Fruit fly (Drosophila melanogaster) whole organism, pupa: ENCODE data around the gene Glut1.
A peak's percentile ranks its signal among the peaks of the same experiment; 100 is the strongest.

Experiments used
- CG10348 ChIP-seq: fragments of 200-800 bp; sonication (Bioruptor generic); IDR thresholded peaks from 2 replicates; pipeline ENCODE4 v1.3.6; 2022; ENCODE audit warnings: missing biosample characterization, missing genetic modification characterization
- CG12605 ChIP-seq: fragments of 200-800 bp; sonication (Bioruptor generic); IDR thresholded peaks from 2 replicates; pipeline ENCODE4 v1.3.6; 2022; ENCODE audit warnings: missing biosample characterization, missing genetic modification characterization
- CG13204 ChIP-seq: fragments of 200-800 bp; sonication (Bioruptor generic); optimal IDR thresholded peaks from 2 replicates; lab custom pipeline; 2018; ENCODE audit warnings: missing biosample characterization, mild to moderate bottlenecking, missing genetic modification characterization, moderate library complexity
- CG14655 ChIP-seq: fragments of 200-800 bp; sonication (Bioruptor generic); optimal IDR thresholded peaks from 3 replicates; lab custom pipeline; 2017; ENCODE audit warnings: mild to moderate bottlenecking, missing biosample characterization, missing genetic modification reagents, missing genetic modification characterization
- CG15710 ChIP-seq: fragments of 200-800 bp; sonication (Bioruptor generic); optimal IDR thresholded peaks from 2 replicates; lab custom pipeline; 2018; ENCODE audit warnings: missing biosample characterization, mild to moderate bottlenecking, missing genetic modification characterization, moderate library complexity
- CG17806 ChIP-seq: fragments of 200-800 bp; sonication (Bioruptor generic); optimal IDR thresholded peaks from 2 replicates; lab custom pipeline; 2018; ENCODE audit warnings: missing biosample characterization, mild to moderate bottlenecking, missing genetic modification characterization, moderate library complexity
- CG32121 ChIP-seq: fragments of 200-800 bp; sonication (Bioruptor generic); IDR thresholded peaks from 2 replicates; pipeline ENCODE4 v1.3.6; 2022; ENCODE audit warnings: missing biosample characterization, missing genetic modification characterization
- CG34367 ChIP-seq: fragments of 200-800 bp; sonication (Bioruptor generic); optimal IDR thresholded peaks from 2 replicates; lab custom pipeline; 2018; ENCODE audit warnings: missing biosample characterization, mild to moderate bottlenecking, missing genetic modification characterization
- CG4496 ChIP-seq: fragments of 200-800 bp; sonication (Bioruptor generic); IDR thresholded peaks from 3 replicates; pipeline ENCODE4 v1.3.6; 2022; ENCODE audit warnings: missing biosample characterization, missing genetic modification characterization
- CG8159 ChIP-seq: fragments of 200-800 bp; sonication (Bioruptor generic); optimal IDR thresholded peaks from 3 replicates; lab custom pipeline; 2018; ENCODE audit warnings: missing biosample characterization, mild to moderate bottlenecking, missing genetic modification characterization, moderate library complexity
- CG8301 ChIP-seq: fragments of 200-800 bp; sonication (Bioruptor generic); optimal IDR thresholded peaks from 2 replicates; lab custom pipeline; 2018; ENCODE audit warnings: missing biosample characterization, mild to moderate bottlenecking, missing genetic modification characterization
- CG9948 ChIP-seq: fragments of 200-800 bp; sonication (Bioruptor generic); optimal IDR thresholded peaks from 2 replicates; lab custom pipeline; 2018; ENCODE audit warnings: missing biosample characterization, mild to moderate bottlenecking, missing genetic modification characterization, moderate library complexity
- D1 ChIP-seq: fragments of 200-800 bp; sonication (Bioruptor generic); optimal IDR thresholded peaks from 2 replicates; lab custom pipeline; 2018; ENCODE audit warnings: missing biosample characterization, mild to moderate bottlenecking, missing genetic modification characterization, moderate library complexity
- EcR ChIP-seq: fragments of 200-800 bp; sonication (Bioruptor generic); optimal IDR thresholded peaks from 3 replicates; lab custom pipeline; 2019; ENCODE audit warnings: missing biosample characterization, missing genetic modification characterization, mild to moderate bottlenecking, moderate library complexity, missing genetic modification reagents
- Ets98B ChIP-seq: fragments of 200-800 bp; sonication (Bioruptor generic); IDR thresholded peaks from 2 replicates; pipeline ENCODE4 v1.3.6; 2022; ENCODE audit warnings: missing biosample characterization, missing genetic modification characterization
- Pif1A ChIP-seq: fragments of 200-800 bp; sonication (Bioruptor generic); optimal IDR thresholded peaks from 3 replicates; lab custom pipeline; 2016; ENCODE audit warnings: missing biosample characterization, missing genetic modification characterization
- Pif1B ChIP-seq: fragments of 200-800 bp; sonication (Bioruptor generic); optimal IDR thresholded peaks from 3 replicates; lab custom pipeline; 2016; ENCODE audit warnings: missing biosample characterization, missing genetic modification characterization
- Snoo ChIP-seq: fragments of 200-800 bp; sonication (Bioruptor generic); optimal IDR thresholded peaks from 3 replicates; lab custom pipeline; 2017; ENCODE audit warnings: missing biosample characterization, mild to moderate bottlenecking, missing genetic modification characterization, inconsistent platforms
- fd96Ca ChIP-seq: fragments of 200-800 bp; sonication (Bioruptor generic); IDR thresholded peaks from 3 replicates; pipeline ENCODE4 v1.3.6; 2022; ENCODE audit warnings: missing biosample characterization, missing genetic modification characterization
- gl ChIP-seq: fragments of 200-800 bp; sonication (Bioruptor generic); optimal IDR thresholded peaks from 2 replicates; lab custom pipeline; 2018; ENCODE audit warnings: missing biosample characterization, mild to moderate bottlenecking, missing genetic modification characterization
- rn ChIP-seq: fragments of 200-800 bp; sonication (Bioruptor generic); IDR thresholded peaks from 2 replicates; pipeline ENCODE4 v1.3.6; 2022; ENCODE audit warnings: missing biosample characterization, missing genetic modification characterization

Gene Glut1

DNA sequence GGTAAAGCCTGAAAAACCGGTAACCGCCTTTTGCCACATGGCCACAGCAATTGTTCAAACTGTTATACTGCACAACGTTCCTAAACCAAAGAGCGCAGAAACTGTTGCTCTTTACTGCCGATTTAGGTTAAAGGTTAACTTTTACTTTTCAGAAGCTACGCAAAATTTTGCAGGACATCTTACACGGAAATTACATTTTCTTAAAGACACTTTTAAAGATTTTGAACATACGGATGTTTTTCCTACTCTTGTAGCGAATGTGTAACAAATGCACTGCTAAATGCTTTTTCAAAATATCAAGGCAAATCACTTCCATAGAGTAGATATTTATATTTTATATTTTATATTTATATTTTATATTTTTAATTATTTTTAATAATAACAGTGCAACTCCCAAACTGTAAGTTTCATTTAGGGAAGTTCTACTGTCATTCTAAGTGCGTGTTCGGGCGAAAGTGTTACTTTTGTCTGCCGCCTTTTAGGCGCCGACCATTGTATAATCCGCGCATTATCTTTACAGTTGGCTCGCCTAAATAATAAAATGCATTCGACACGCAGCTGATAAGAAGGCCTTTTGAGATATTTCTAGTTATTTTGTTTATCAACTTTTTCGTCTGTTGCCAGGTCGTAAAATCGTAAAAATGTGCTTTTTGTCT is 31.5 kb upstream of the Glut1 start:
- TF ChIP-seq rn (GFP tag; lab: Robert Waterston, UW) (no peak), CG10348 (GFP tag; lab: Robert Waterston, UW) (no peak), Snoo (tag; lab: Kevin White, UChicago) (no peak), CG13204 (GFP tag; lab: Kevin White, UChicago) (no peak), CG34367 (tag; lab: Kevin White, UChicago) (no peak), CG8159 (tag; lab: Kevin White, UChicago) (no peak), gl (tag; lab: Kevin White, UChicago) (no peak)

DNA sequence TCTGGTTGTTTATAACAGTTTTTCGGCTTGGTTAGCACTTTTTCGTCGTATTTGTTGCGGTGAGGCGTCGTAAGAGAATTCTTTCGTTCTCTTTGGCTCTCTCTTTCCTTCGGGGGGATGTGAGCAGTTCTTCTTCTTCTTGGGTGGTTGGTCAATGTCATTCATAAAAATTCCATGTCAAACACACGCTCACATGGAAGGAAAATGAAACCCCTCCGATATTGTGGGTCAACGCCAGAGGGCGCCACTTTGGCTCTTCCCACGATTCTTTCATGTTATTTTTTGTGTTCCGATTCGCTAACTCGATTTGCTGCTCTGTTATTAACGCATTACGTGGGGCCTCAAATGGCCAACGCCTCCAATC is 31.0 kb upstream of the Glut1 start:
- TF ChIP-seq fd96Ca (GFP tag; lab: Robert Waterston, UW) (no peak), CG13204 (GFP tag; lab: Kevin White, UChicago) (no peak)

dm6 chr3L:883786-884185 is 30.1 kb upstream of the Glut1 start:
- TF ChIP-seq rn (GFP tag; lab: Robert Waterston, UW) (no peak), EcR (GFP tag; lab: Kevin White, UChicago) (peak; percentile 92), CG17806 (tag; lab: Kevin White, UChicago) (no peak)
- TF ChIP-seq, all 21 proteins: peak for 1

DNA sequence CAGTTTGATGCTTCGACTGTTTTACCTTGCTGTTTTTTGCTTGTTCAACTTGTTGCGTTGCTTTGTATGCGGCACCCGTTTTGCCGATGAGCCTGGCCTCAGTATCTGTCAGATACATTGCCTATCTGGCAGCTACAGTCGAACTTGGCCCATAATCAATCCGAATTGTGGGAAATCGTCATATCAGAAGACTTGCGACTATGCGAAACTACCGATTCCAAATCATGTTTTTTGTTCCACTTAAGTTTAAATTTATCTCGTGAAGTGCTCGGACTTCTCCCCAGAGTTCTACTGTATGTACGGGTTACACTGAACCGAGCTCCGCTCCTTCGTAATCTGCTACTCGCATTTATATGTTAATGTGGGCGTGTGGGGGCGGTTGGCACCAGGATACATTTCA is 29.6 kb upstream of the Glut1 start:
- TF ChIP-seq CG8159 (tag; lab: Kevin White, UChicago) (peak; percentile 33), Snoo (tag; lab: Kevin White, UChicago) (no peak), fd96Ca (GFP tag; lab: Robert Waterston, UW) (0 out of 3 replicates have a peak, but pooled peaks have one; percentile 52), Ets98B (GFP tag; lab: Robert Waterston, UW) (peak; percentile 40), CG14655 (GFP tag; lab: Kevin White, UChicago) (no peak), CG4496 (GFP tag; lab: Robert Waterston, UW) (peak; percentile 68; the same call in 2 of the 3 replicates)

- TF ChIP-seq CG34367 (tag; lab: Kevin White, UChicago) = no peak
- TF ChIP-seq, all 21 proteins: peak for 0
These were observed 28.9 kb upstream of the Glut1 start for dm6 chr3L:885006-885405.

dm6 chr3L:885624-886257 is 28.1 kb upstream of the Glut1 start:
- TF ChIP-seq CG17806 (tag; lab: Kevin White, UChicago) (no peak), CG12605 (GFP tag; lab: Robert Waterston, UW) (no peak), CG34367 (tag; lab: Kevin White, UChicago) (no peak), Pif1B (no peak), Pif1A (GFP tag; lab: Kevin White, UChicago) (no peak), CG8301 (no peak), CG14655 (GFP tag; lab: Kevin White, UChicago) (no peak), Ets98B (GFP tag; lab: Robert Waterston, UW) (no peak), CG13204 (GFP tag; lab: Kevin White, UChicago) (no peak), CG32121 (no peak), D1 (tag; lab: Kevin White, UChicago) (no peak), gl (tag; lab: Kevin White, UChicago) (no peak), CG9948 (no peak), fd96Ca (GFP tag; lab: Robert Waterston, UW) (no peak), Snoo (tag; lab: Kevin White, UChicago) (no peak), CG15710 (tag; lab: Kevin White, UChicago) (no peak), CG4496 (GFP tag; lab: Robert Waterston, UW) (no peak), rn (GFP tag; lab: Robert Waterston, UW) (no peak), CG10348 (GFP tag; lab: Robert Waterston, UW) (no peak), EcR (GFP tag; lab: Kevin White, UChicago) (no peak)
- TF ChIP-seq, all 21 proteins: peak for 0

- TF ChIP-seq CG4496 (GFP tag; lab: Robert Waterston, UW) (no peak), CG8301 (no peak), rn (GFP tag; lab: Robert Waterston, UW) (no peak), CG10348 (GFP tag; lab: Robert Waterston, UW) (no peak), Pif1A (GFP tag; lab: Kevin White, UChicago) (no peak), EcR (GFP tag; lab: Kevin White, UChicago) (peak; percentile 55), CG14655 (GFP tag; lab: Kevin White, UChicago) (no peak), Pif1B (no peak), CG34367 (tag; lab: Kevin White, UChicago) (no peak)
These were observed 26.3 kb upstream of the Glut1 start for dm6 chr3L:887423-888097.
